Worm (Caenorhabditis elegans): ENCODE results near the gene sma-4.
A peak's percentile ranks its signal among the peaks of the same experiment; 100 is the strongest.

The sma-4 gene

DNA sequence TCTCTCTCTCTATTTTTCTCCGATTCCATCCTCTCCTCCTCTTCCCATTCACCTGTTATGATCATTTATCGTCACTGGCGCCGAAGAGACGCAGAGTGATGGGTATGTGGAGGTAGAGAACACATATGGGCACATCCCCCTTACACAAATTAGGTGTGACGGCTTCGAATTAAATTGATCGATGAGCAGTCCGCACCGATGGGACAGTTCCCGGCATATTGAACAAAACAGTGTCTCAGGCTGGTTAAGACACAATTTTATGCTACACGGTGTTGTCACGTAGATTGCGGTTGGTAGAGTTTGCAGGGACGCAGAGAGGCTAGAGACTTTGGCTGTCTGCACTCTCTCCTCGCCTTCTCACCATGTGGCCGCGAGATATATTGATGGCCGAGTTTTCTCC is 1.2 kb upstream of the sma-4 start, which contains the start of gene R12B2.7 (continued):
- TF ChIP-seq daf-19 (GFP tag; conservative IDR thresholded peaks at IDR 0.05), result no peak
- TF ChIP-seq zip-2 (tag; optimal IDR thresholded peaks at IDR 0.05), result no peak

- TF ChIP-seq nhr-77 (tag; optimal IDR thresholded peaks at IDR 0.05), result no peak
- no peak for TF ChIP-seq spr-1 (tag; optimal IDR thresholded peaks at IDR 0.05)
- no peak for TF ChIP-seq Y105C5A.15 (GFP tag; IDR thresholded peaks at IDR 0.05)
- no peak for TF ChIP-seq daf-16 (GFP tag; optimal IDR thresholded peaks at IDR 0.05)
- TF ChIP-seq daf-16 (tag; optimal IDR thresholded peaks at IDR 0.05), result no peak
- TF ChIP-seq unc-130 (GFP tag; optimal IDR thresholded peaks at IDR 0.05), result no peak
- no peak for TF ChIP-seq php-3 (GFP tag; IDR thresholded peaks at IDR 0.05)
- TF ChIP-seq snpc-1.2 (GFP tag; IDR thresholded peaks at IDR 0.05), result no peak
- TF ChIP-seq ZK546.5 (tag; optimal IDR thresholded peaks at IDR 0.05), result no peak
- no peak for TF ChIP-seq nhr-25 (tag; optimal IDR thresholded peaks at IDR 0.05; ENCODE audit: borderline replicate concordance, insufficient read depth)
- no peak for TF ChIP-seq ceh-82 (tag; optimal IDR thresholded peaks at IDR 0.05)
- TF ChIP-seq daf-19 (GFP tag; conservative IDR thresholded peaks at IDR 0.05), result no peak
Observed at ce11 chrIII:5822816-5823215, 6.8 kb downstream of the sma-4 start.

ce11 chrIII:5823617-5824016 is 7.6 kb downstream of the sma-4 start, which contains the start of gene R12B2.8:
R12B2.8 (plus strand) TSS chrIII:5823917.
- TF ChIP-seq mdt-29 (GFP tag; IDR thresholded peaks at IDR 0.05), result no peak
- TF ChIP-seq hlh-30 (tag; optimal IDR thresholded peaks at IDR 0.05; ENCODE audit: insufficient read depth), result no peak
- no peak for TF ChIP-seq ceh-20 (GFP tag; IDR thresholded peaks at IDR 0.05)
- TF ChIP-seq nhr-41 (GFP tag; IDR thresholded peaks at IDR 0.05), result no peak
- TF ChIP-seq lin-13 (GFP tag; optimal IDR thresholded peaks at IDR 0.05), result no peak
- no peak for TF ChIP-seq ctbp-1 (GFP tag; IDR thresholded peaks at IDR 0.05)
- no peak for TF ChIP-seq spr-3 (GFP tag; optimal IDR thresholded peaks at IDR 0.05)
- no peak for TF ChIP-seq egl-43 (GFP tag; IDR thresholded peaks at IDR 0.05)
- no peak for TF ChIP-seq jun-1 (tag; optimal IDR thresholded peaks at IDR 0.05)
- no peak for TF ChIP-seq pqm-1 (tag; optimal IDR thresholded peaks at IDR 0.05)
- TF ChIP-seq D1046.2 (GFP tag; IDR thresholded peaks at IDR 0.05), result no peak
- no peak for TF ChIP-seq dmd-8 (GFP tag; IDR thresholded peaks at IDR 0.05)
- no peak for TF ChIP-seq ZK546.5 (tag; optimal IDR thresholded peaks at IDR 0.05)
- TF ChIP-seq ceh-62 (tag; optimal IDR thresholded peaks at IDR 0.05), result no peak
- no peak for TF ChIP-seq lin-1 (GFP tag; IDR thresholded peaks at IDR 0.05)

DNA sequence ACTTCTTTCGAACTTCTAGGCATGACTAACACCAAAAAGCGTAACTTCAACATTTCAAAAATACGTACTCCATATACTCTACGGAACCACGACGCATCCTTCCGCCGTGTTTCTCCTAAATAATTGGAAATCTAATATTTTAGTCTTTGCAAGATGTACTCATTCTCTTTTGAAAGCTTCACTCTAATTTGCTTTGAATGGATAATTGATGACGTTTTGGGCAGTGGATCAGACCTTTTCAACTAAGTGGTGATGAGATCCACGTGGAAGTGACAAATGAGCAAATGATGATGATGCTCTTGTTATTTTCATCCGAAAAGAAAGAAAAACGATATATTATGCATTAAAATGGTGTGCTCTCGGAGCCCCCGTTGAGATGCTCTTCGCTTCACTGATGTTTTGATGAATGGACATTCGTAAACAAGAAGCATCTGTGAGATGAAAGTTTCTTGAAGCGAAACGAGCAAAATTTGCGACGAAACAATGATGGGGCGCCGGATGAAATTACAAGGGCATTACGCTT is 8.5 kb downstream of the sma-4 start:
- TF ChIP-seq unc-62 (GFP tag; optimal IDR thresholded peaks at IDR 0.05 in 1 of 2), result peak in 1 of 2 experiments; percentile 70
- no peak for TF ChIP-seq unc-62 (tag; optimal IDR thresholded peaks at IDR 0.05)
- no peak for TF ChIP-seq ctbp-1 (GFP tag; IDR thresholded peaks at IDR 0.05)
- TF ChIP-seq lin-15B (tag; optimal IDR thresholded peaks at IDR 0.05), result no peak

DNA sequence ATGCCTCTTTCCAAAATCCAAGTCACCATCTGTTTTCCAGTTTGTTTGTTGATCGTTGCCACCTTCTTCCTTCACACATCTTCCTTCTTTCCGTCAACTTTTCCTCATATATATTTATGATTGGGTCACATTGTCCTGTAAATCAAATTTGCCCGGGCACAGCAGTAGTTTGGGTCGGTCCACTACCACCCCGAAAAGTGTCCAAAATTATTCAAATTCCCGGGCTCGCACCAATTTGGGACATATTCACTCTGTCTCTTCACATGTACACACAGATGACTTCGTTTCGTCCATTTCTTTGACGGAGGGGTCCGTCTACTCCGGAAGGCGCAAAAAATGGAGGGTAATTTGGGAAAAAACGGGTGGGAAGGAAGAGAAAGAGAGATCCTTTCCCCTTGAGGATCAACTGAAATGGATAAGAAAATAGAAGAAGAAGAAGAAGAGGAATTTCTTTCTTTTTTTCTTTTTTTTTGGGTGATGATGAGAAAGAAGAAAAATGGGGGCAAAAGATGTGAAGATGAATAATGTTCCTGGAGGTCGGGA is 10.9 kb downstream of the sma-4 start:
- TF ChIP-seq ces-1 (GFP tag; optimal IDR thresholded peaks at IDR 0.05), result peak; percentile 64
- TF ChIP-seq set-16 (GFP tag; IDR thresholded peaks at IDR 0.05), result no peak
- TF ChIP-seq ctbp-1 (GFP tag; IDR thresholded peaks at IDR 0.05), result peak; percentile 72
- no peak for TF ChIP-seq T20F7.1 (GFP tag; optimal IDR thresholded peaks at IDR 0.05)
- TF ChIP-seq arid-1 (GFP tag; conservative IDR thresholded peaks at IDR 0.05), result no peak
- no peak for TF ChIP-seq T26A8.4 (GFP tag; IDR thresholded peaks at IDR 0.05)
- TF ChIP-seq hif-1 (tag; optimal IDR thresholded peaks at IDR 0.05), result no peak
- no peak for TF ChIP-seq lir-3 (tag; optimal IDR thresholded peaks at IDR 0.05)
- TF ChIP-seq mxl-3 (GFP tag; optimal IDR thresholded peaks at IDR 0.05), result no peak
- TF ChIP-seq nhr-11 (tag; optimal IDR thresholded peaks at IDR 0.05), result no peak
- peak in 1 of 2 experiments; percentile 24 for TF ChIP-seq lsy-2 (tag; optimal IDR thresholded peaks at IDR 0.05)
- no peak for TF ChIP-seq Y5F2A.4 (GFP tag; optimal IDR thresholded peaks at IDR 0.05)
- TF ChIP-seq mes-2 (tag; optimal IDR thresholded peaks at IDR 0.05; ENCODE audit: poor library complexity, severe bottlenecking), result peak; percentile 30
- no peak for TF ChIP-seq nhr-48 (tag; optimal IDR thresholded peaks at IDR 0.05)
- TF ChIP-seq unc-62 (GFP tag; optimal IDR thresholded peaks at IDR 0.05 in 1 of 2), result peak in 1 of 2 experiments; percentile 94
- TF ChIP-seq unc-62 (tag; optimal IDR thresholded peaks at IDR 0.05), result no peak
- no peak for TF ChIP-seq F44E2.7 (GFP tag; IDR thresholded peaks at IDR 0.05)
- no peak for TF ChIP-seq F37D6.2 (tag; optimal IDR thresholded peaks at IDR 0.05)
